Worm (Caenorhabditis elegans) whole organism, L1 larva: ENCODE data around the gene srx-125.
A peak's percentile ranks its signal among the peaks of the same experiment; 100 is the strongest.

Experiments used
- C16A3.4 ChIP-seq: fragments of 150-350 bp; optimal IDR thresholded peaks from 2 replicates; lab custom pipeline; 2014; ENCODE audit warnings: missing biosample characterization, missing genetic modification characterization
- Y116A8C.19 ChIP-seq: sonication (generic microtip); optimal IDR thresholded peaks from 2 replicates; lab custom pipeline; 2016; ENCODE audit warnings: missing compliant biosample characterization, missing genetic modification characterization, borderline replicate concordance
- ama-1 ChIP-seq: fragments of 150-350 bp; optimal IDR thresholded peaks from 2 replicates; lab custom pipeline; 2014
- blmp-1 ChIP-seq: fragments of 150-350 bp; optimal IDR thresholded peaks from 2 replicates; lab custom pipeline; 2014; ENCODE audit warnings: missing biosample characterization, missing genetic modification characterization
- ceh-82 ChIP-seq, 3 experiments: fragments of 150-350 bp in 1 of 3; sonication (generic microtip) in 2 of 3; optimal IDR thresholded peaks; 2 replicates each; lab custom pipeline; 2014 to 2017; ENCODE audit warnings: missing biosample characterization in 3 of 3, missing genetic modification characterization in 3 of 3
- dsc-1 ChIP-seq: sonication (generic microtip); optimal IDR thresholded peaks from 2 replicates; lab custom pipeline; 2016; ENCODE audit warnings: mild to moderate bottlenecking, missing genetic modification characterization, missing compliant biosample characterization
- efl-1 ChIP-seq, 4 experiments: fragments of 150-350 bp; optimal IDR thresholded peaks in 3 of 4; peaks in 1 of 4; 1 replicate in 1 of 4; 2 replicates in 3 of 4; lab custom pipeline; 2014; ENCODE audit warnings: missing biosample characterization in 2 of 4, missing genetic modification characterization in 2 of 4, missing genetic modification reagents in 2 of 4
- efl-3 ChIP-seq: fragments of 200-800 bp; sonication (Bioruptor generic); optimal IDR thresholded peaks from 2 replicates; lab custom pipeline; 2018; ENCODE audit warnings: mild to moderate bottlenecking, missing genetic modification characterization, missing compliant biosample characterization
- egl-13 ChIP-seq: sonication (generic microtip); optimal IDR thresholded peaks from 2 replicates; lab custom pipeline; 2016; ENCODE audit warnings: missing genotype, missing genetic modification reagents, missing genetic modification characterization, missing compliant biosample characterization
- elt-2 ChIP-seq: sonication (generic microtip); optimal IDR thresholded peaks from 2 replicates; lab custom pipeline; 2016; ENCODE audit warnings: missing genetic modification characterization, mild to moderate bottlenecking, inconsistent platforms, missing compliant biosample characterization, missing genetic modification reagents
- ets-5 ChIP-seq: fragments of 200-800 bp; sonication (Bioruptor generic); IDR thresholded peaks from 2 replicates; pipeline ENCODE4 v1.3.6; 2022; ENCODE audit warnings: missing genetic modification characterization, missing compliant biosample characterization
- fkh-8 ChIP-seq: sonication (generic microtip); optimal IDR thresholded peaks from 2 replicates; lab custom pipeline; 2016; ENCODE audit warnings: mild to moderate bottlenecking, missing genetic modification characterization, missing compliant biosample characterization
- fos-1 ChIP-seq: fragments of 150-350 bp; optimal IDR thresholded peaks from 2 replicates; lab custom pipeline; 2014; ENCODE audit warnings: missing biosample characterization, missing genetic modification characterization
- irx-1 ChIP-seq: sonication (generic microtip); optimal IDR thresholded peaks from 2 replicates; lab custom pipeline; 2016; ENCODE audit warnings: missing genetic modification characterization, missing compliant biosample characterization
- lin-14 ChIP-seq: fragments of 200-800 bp; sonication (Bioruptor generic); optimal IDR thresholded peaks from 2 replicates; lab custom pipeline; 2018; ENCODE audit warnings: mild to moderate bottlenecking, missing genetic modification characterization, moderate library complexity, missing compliant biosample characterization
- lin-35 ChIP-seq, 2 experiments: fragments of 150-350 bp; optimal IDR thresholded peaks; 2 replicates each; lab custom pipeline; 2014; ENCODE audit warnings: missing biosample characterization in 2 of 2, missing genetic modification characterization in 2 of 2, missing genetic modification reagents in 2 of 2
- lin-39 ChIP-seq: fragments of 150-350 bp; optimal IDR thresholded peaks from 2 replicates; lab custom pipeline; 2014; ENCODE audit warnings: missing biosample characterization, missing genetic modification reagents, missing genetic modification characterization
- mab-9 ChIP-seq: fragments of 200-800 bp; sonication (Bioruptor generic); IDR thresholded peaks from 2 replicates; pipeline ENCODE4 v1.3.6; 2022; ENCODE audit warnings: missing genetic modification reagents, missing genetic modification characterization, missing compliant biosample characterization
- mdl-1 ChIP-seq, 2 experiments: fragments of 150-350 bp; optimal IDR thresholded peaks; 2 replicates each; lab custom pipeline; 2014 to 2017; ENCODE audit warnings: missing biosample characterization in 2 of 2, missing genetic modification characterization in 2 of 2, inconsistent platforms in 1 of 2
- mef-2 ChIP-seq: fragments of 150-350 bp; optimal IDR thresholded peaks from 2 replicates; lab custom pipeline; 2014; ENCODE audit warnings: missing biosample characterization, missing genetic modification characterization
- mep-1 ChIP-seq: fragments of 150-350 bp; optimal IDR thresholded peaks from 2 replicates; lab custom pipeline; 2014; ENCODE audit warnings: missing biosample characterization, missing genetic modification characterization
- nhr-20 ChIP-seq: sonication (generic microtip); optimal IDR thresholded peaks from 2 replicates; lab custom pipeline; 2016; ENCODE audit warnings: mild to moderate bottlenecking, missing genetic modification characterization, missing compliant biosample characterization
- nhr-28 ChIP-seq: fragments of 150-350 bp; optimal IDR thresholded peaks from 2 replicates; lab custom pipeline; 2014; ENCODE audit warnings: missing biosample characterization, missing genetic modification characterization
- nhr-71 ChIP-seq: sonication (generic microtip); optimal IDR thresholded peaks from 2 replicates; lab custom pipeline; 2016; ENCODE audit warnings: mild to moderate bottlenecking, missing genetic modification characterization, moderate library complexity, missing compliant biosample characterization
- nhr-77 ChIP-seq: fragments of 150-350 bp; optimal IDR thresholded peaks from 2 replicates; lab custom pipeline; 2014; ENCODE audit warnings: missing biosample characterization, missing genetic modification characterization
- nhr-84 ChIP-seq: sonication (generic microtip); optimal IDR thresholded peaks from 2 replicates; lab custom pipeline; 2017; ENCODE audit warnings: missing biosample characterization, missing genetic modification characterization
- nhr-85 ChIP-seq: sonication (generic microtip); peaks from one replicate; lab custom pipeline; 2016; ENCODE audit warnings: missing genetic modification characterization, inconsistent platforms, missing compliant biosample characterization
- nhr-90 ChIP-seq: sonication (generic microtip); optimal IDR thresholded peaks from 2 replicates; lab custom pipeline; 2016; ENCODE audit warnings: mild to moderate bottlenecking, missing genetic modification characterization, missing compliant biosample characterization; ENCODE audit not compliant: poor library complexity
- pag-3 ChIP-seq: sonication (generic microtip); optimal IDR thresholded peaks from 2 replicates; lab custom pipeline; 2017; ENCODE audit warnings: missing genetic modification characterization, mild to moderate bottlenecking, missing compliant biosample characterization, antibody characterized with exemption, borderline replicate concordance; ENCODE audit not compliant: insufficient read depth
- rnt-1 ChIP-seq: sonication (generic microtip); optimal IDR thresholded peaks from 2 replicates; lab custom pipeline; 2016; ENCODE audit warnings: mild to moderate bottlenecking, missing genetic modification characterization, moderate library complexity, missing compliant biosample characterization
- snpc-4 ChIP-seq: fragments of 150-350 bp; optimal IDR thresholded peaks from 2 replicates; lab custom pipeline; 2014; ENCODE audit warnings: missing biosample characterization, missing genetic modification characterization
- snu-23 ChIP-seq: sonication (generic microtip); optimal IDR thresholded peaks from 2 replicates; lab custom pipeline; 2016; ENCODE audit warnings: missing genetic modification characterization, missing compliant biosample characterization
- sox-4 ChIP-seq: sonication (generic microtip); optimal IDR thresholded peaks from 2 replicates; lab custom pipeline; 2016; ENCODE audit warnings: missing genetic modification characterization, missing compliant biosample characterization
- swsn-7 ChIP-seq: sonication (generic microtip); optimal IDR thresholded peaks from 2 replicates; lab custom pipeline; 2016; ENCODE audit warnings: missing genetic modification characterization, missing compliant biosample characterization
- tbx-2 ChIP-seq: sonication (generic microtip); optimal IDR thresholded peaks from 2 replicates; lab custom pipeline; 2016; ENCODE audit warnings: missing genetic modification characterization, missing compliant biosample characterization
- tlp-1 ChIP-seq: fragments of 150-350 bp; optimal IDR thresholded peaks from 2 replicates; lab custom pipeline; 2014; ENCODE audit warnings: missing biosample characterization, missing genetic modification characterization
- unc-130 ChIP-seq: fragments of 150-350 bp; optimal IDR thresholded peaks from 2 replicates; lab custom pipeline; 2017; ENCODE audit warnings: missing biosample characterization, missing genetic modification characterization, inconsistent platforms
- unc-86 ChIP-seq: sonication (generic microtip); optimal IDR thresholded peaks from 2 replicates; lab custom pipeline; 2016; ENCODE audit warnings: missing genetic modification characterization, missing compliant biosample characterization
- zip-4 ChIP-seq: fragments of 200-800 bp; sonication (Bioruptor generic); optimal IDR thresholded peaks from 2 replicates; lab custom pipeline; 2018; ENCODE audit warnings: mild to moderate bottlenecking, missing genetic modification characterization, moderate library complexity, missing compliant biosample characterization
- ztf-4 ChIP-seq: fragments of 150-350 bp; optimal IDR thresholded peaks from 2 replicates; lab custom pipeline; 2014; ENCODE audit warnings: missing biosample characterization, missing genetic modification characterization

The srx-125 gene

ce11 chrV:13333386-13334180 lies 33.5 kb upstream of the srx-125 start, which contains the start of gene nhr-168 (continued):
- TF ChIP-seq ztf-4 (tag; lab: Kevin White, UChicago), result no peak
- no peak for TF ChIP-seq ets-5 (GFP tag; lab: Robert Waterston, UW)
- TF ChIP-seq tbx-2 (tag; lab: Kevin White, UChicago), result no peak
- peak; percentile 38 for TF ChIP-seq blmp-1 (tag; lab: Kevin White, UChicago)
- no peak for TF ChIP-seq pag-3 (tag; lab: Kevin White, UChicago)
- TF ChIP-seq egl-13 (tag; lab: Kevin White, UChicago), result no peak
- TF ChIP-seq lin-39 (tag; lab: Kevin White, UChicago), result no peak
- TF ChIP-seq dsc-1, result no peak
- no peak for TF ChIP-seq fos-1 (tag; lab: Kevin White, UChicago)

DNA sequence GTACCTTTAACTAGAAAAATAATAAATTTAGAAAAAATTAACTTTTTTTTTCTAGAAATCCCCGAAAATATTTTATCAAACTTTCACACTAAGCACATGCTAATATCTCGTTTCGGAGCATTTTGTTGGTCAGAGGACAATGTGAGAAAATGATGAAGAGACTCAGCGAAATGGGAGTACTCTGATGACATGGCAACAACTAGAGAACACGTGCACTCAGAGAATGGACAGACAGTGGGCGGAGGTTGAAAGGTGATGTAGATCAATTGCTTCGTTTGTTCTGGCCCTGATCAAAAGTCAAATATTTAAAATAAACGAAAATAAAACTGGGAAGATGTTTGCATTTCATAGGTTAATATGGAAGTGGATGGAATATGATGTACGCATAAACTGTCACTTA lies 32.7 kb upstream of the srx-125 start:
- TF ChIP-seq lin-14 (GFP tag; lab: Kevin White, UChicago), result peak; percentile 3
- peak; percentile 18 for TF ChIP-seq nhr-85 (tag; lab: Kevin White, UChicago)
- TF ChIP-seq ama-1 (lab: Kevin White, UChicago), result no peak
- TF ChIP-seq mab-9, result no peak
- TF ChIP-seq fkh-8, result peak; percentile 27
- peak; percentile 7 for TF ChIP-seq rnt-1 (tag; lab: Kevin White, UChicago)
- TF ChIP-seq nhr-71 (tag; lab: Kevin White, UChicago), result peak; percentile 19
- no peak for TF ChIP-seq efl-1 (optimal IDR thresholded peaks at IDR 0.05; lab: Kevin White, UChicago)
- no peak for TF ChIP-seq efl-1 (GFP tag; optimal IDR thresholded peaks at IDR 0.05 in 1 of 2; lab: Kevin White, UChicago)
- TF ChIP-seq nhr-20, result peak; percentile 11
- TF ChIP-seq mdl-1 (tag; optimal IDR thresholded peaks at IDR 0.05; lab: Kevin White, UChicago), result peak in 1 of 2 experiments; percentile 11
- TF ChIP-seq zip-4 (GFP tag; lab: Kevin White, UChicago), result no peak
- TF ChIP-seq lin-35 (GFP tag; optimal IDR thresholded peaks at IDR 0.05; lab: Kevin White, UChicago), result peak in 1 of 2 experiments; percentile 4
- no peak for TF ChIP-seq Y116A8C.19

DNA sequence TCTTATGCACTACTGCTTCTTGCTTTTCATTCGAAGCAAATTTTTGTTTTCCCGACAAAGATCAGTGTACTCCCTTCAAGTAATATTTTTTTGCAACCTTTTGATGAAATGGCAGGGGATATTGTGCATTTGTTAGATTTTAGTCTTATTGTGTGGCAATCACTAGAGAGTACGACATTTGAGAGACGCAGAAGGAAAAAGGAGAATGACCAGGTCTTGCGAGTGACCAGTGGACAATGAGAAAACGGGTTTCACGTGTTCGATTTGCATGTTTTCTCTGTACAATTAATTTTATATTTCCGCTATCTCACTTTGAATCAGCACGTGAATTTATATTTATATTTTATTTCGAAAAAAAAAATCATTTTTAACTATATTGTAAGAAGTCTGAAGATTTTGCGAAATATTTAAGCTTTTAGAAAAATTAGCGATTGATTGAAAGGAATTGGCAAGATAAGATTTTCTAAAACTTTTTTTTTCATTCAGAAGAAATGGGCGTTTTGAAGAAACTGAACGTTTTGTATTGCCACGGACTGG lies 31.2 kb upstream of the srx-125 start, which contains the start of gene C50B6.9:
Gene C50B6.9, plus strand, starts transcription at position 487 of the 537 bp plus-strand sequence.
- TF ChIP-seq unc-86 (tag; lab: Kevin White, UChicago), result no peak
- no peak for TF ChIP-seq sox-4
- peak; percentile 21 for TF ChIP-seq blmp-1 (tag; lab: Kevin White, UChicago)
- peak; percentile 26 for TF ChIP-seq mep-1
- TF ChIP-seq ceh-82 (tag; optimal IDR thresholded peaks at IDR 0.05; lab: Kevin White, UChicago), result no peak
- TF ChIP-seq C16A3.4 (tag; lab: Kevin White, UChicago), result no peak
- TF ChIP-seq snpc-4, result no peak
- no peak for TF ChIP-seq rnt-1 (tag; lab: Kevin White, UChicago)
- TF ChIP-seq nhr-28 (tag; lab: Kevin White, UChicago), result no peak
- no peak for TF ChIP-seq nhr-20
- no peak for TF ChIP-seq unc-130 (tag; lab: Kevin White, UChicago)
- TF ChIP-seq nhr-90 (tag; lab: Kevin White, UChicago), result no peak
- no peak for TF ChIP-seq efl-3
- TF ChIP-seq tlp-1 (tag; lab: Kevin White, UChicago), result no peak

DNA sequence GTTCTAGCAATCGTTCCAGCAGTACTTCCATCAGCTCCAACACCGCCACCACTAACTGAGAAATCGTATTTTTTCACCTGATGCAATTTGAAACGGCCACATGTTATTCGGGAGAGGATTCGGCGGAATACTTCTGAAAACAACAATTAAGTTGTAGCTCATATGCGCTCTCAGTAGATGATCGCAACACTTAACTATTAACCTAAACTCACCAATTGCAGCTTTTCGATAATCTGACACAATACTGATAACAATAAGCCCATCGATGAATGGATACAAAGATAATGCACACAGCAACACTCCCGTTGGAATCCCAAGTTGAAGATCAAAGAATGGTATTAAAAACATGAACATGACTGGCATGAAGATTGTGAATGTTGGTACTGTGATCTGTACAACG lies 29.1 kb upstream of the srx-125 start:
- TF ChIP-seq nhr-20 (no peak), mab-9 (no peak), mef-2 (tag; lab: Kevin White, UChicago) (no peak), irx-1 (tag; lab: Kevin White, UChicago) (no peak), swsn-7 (tag; lab: Kevin White, UChicago) (no peak), elt-2 (tag; lab: Kevin White, UChicago) (no peak), nhr-77 (no peak), nhr-84 (no peak), snu-23 (GFP tag; lab: Kevin White, UChicago) (no peak), unc-130 (tag; lab: Kevin White, UChicago) (no peak)
